Fruit fly (Drosophila melanogaster): ENCODE data around the gene CG31650.

DNA sequence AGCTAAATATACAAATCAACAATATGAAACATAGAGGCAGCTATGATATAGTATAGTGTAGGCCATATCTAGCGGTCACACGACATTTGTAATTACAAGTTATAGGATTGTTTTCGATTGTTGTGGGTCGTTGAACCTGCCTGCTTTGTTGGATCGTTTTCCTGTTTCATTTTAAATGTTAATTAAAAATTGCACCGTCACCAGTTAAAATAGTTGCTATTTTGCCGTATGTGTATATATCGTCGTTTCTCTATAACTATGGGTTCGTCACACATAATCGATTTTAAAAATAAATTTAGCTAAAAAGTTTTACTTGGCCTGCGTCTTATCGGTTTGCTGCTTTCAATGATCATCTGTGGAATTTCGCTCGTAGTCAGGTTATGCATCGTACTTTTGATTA lies 27.8 kb upstream of the CG31650 start:
- TF ChIP-seq pan (optimal IDR thresholded peaks at IDR 0.05) (no peak), dsf (GFP tag; optimal IDR thresholded peaks at IDR 0.05; ENCODE audit: borderline replicate concordance) (no peak), psq (GFP tag; optimal IDR thresholded peaks at IDR 0.05) (no peak), N (GFP tag; optimal IDR thresholded peaks at IDR 0.05) (no peak), Rel (GFP tag; optimal IDR thresholded peaks at IDR 0.05) (no peak), Rel (tag; optimal IDR thresholded peaks at IDR 0.05) (no peak), sv (GFP tag; optimal IDR thresholded peaks at IDR 0.05) (no peak), CG9705 (GFP tag; optimal IDR thresholded peaks at IDR 0.05) (no peak), Abd-B (GFP tag; optimal IDR thresholded peaks at IDR 0.05) (no peak), Hnf4 (GFP tag; optimal IDR thresholded peaks at IDR 0.05) (no peak), HLH106 (tag; optimal IDR thresholded peaks at IDR 0.05) (no peak), foxo (GFP tag; optimal IDR thresholded peaks at IDR 0.05) (no peak), dmrt93B (GFP tag; optimal IDR thresholded peaks at IDR 0.05) (no peak)
